Fruit fly (Drosophila melanogaster): ENCODE data around the gene CG44098.
A peak's percentile ranks its signal among the peaks of the same experiment; 100 is the strongest.

Gene CG44098

DNA sequence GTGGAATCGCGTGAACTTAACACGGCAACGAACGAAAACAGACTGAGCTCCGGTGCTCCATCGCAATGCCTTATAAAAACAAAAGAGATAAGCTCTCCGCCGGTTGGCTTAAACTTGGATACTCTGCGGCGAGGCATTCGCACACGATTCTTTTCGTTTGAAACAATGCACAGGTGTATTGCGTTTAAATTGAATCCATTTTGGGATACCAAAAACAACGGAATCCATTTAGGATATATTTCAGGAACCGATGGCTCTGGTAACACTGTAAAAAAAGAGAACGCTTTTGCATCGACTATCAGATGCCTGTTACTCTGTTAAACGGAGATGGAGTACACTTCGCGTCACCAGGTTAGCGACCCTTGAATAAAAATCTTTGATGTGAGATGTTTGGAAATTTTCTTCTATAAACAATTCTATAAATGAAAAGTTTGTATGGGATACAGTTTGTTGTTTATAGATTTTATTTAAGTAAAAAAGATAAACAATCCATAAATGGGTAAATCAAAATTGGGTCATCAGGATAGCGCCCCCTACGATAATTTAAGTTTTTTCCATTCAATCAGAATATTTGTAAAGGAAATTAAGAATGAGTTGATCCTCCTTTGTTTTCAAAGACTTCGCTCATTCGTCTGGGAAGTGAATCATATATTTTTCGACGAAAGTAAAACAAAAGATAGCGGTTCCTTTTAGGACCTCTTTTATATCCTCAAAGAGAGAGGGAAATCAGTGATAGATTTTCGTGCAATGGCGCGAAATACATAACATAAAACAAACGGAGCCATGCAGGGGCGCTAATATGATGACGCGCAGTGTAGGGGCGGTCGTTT is 41.0 kb downstream of the CG44098 start, which contains the start of gene Nep2 (continued):
- peak; percentile 47 for TF ChIP-seq Med (GFP tag)
- TF ChIP-seq CG6813 (GFP tag; optimal IDR thresholded peaks at IDR 0.05) = no peak
- no peak for TF ChIP-seq HmgZ (tag; optimal IDR thresholded peaks at IDR 0.05)
- TF ChIP-seq Awh (GFP tag; IDR thresholded peaks at IDR 0.05) = no peak
- no peak for TF ChIP-seq NC2β (GFP tag; optimal IDR thresholded peaks at IDR 0.05)
- TF ChIP-seq fd3F (GFP tag; optimal IDR thresholded peaks at IDR 0.05) = no peak
- TF ChIP-seq B-H1 (GFP tag; IDR thresholded peaks at IDR 0.05) = no peak
- TF ChIP-seq Rfx (GFP tag; IDR thresholded peaks at IDR 0.05) = no peak
- no peak for TF ChIP-seq fru (optimal IDR thresholded peaks at IDR 0.05)
- TF ChIP-seq Fer3 (tag; optimal IDR thresholded peaks at IDR 0.05) = no peak
- no peak for TF ChIP-seq insv (GFP tag; optimal IDR thresholded peaks at IDR 0.05)
- peak; percentile 1 for TF ChIP-seq dmrt11E (tag; optimal IDR thresholded peaks at IDR 0.05)
- TF ChIP-seq CG6683 (GFP tag; optimal IDR thresholded peaks at IDR 0.05) = no peak
- peak; percentile 32; the same call in 1 of the 2 replicates for TF ChIP-seq CG9932 (GFP tag; IDR thresholded peaks at IDR 0.05)
- TF ChIP-seq CG14710 (tag; optimal IDR thresholded peaks at IDR 0.05) = peak; percentile 25
- TF ChIP-seq danr (GFP tag; IDR thresholded peaks at IDR 0.05) = no peak
- no peak for TF ChIP-seq CG3726 (GFP tag; IDR thresholded peaks at IDR 0.05)
- no peak for TF ChIP-seq CG30431 (GFP tag; optimal IDR thresholded peaks at IDR 0.05)
- peak; percentile 47 for TF ChIP-seq CG10979 (tag; optimal IDR thresholded peaks at IDR 0.05)
- TF ChIP-seq H2.0 (GFP tag; IDR thresholded peaks at IDR 0.05) = no peak
- TF ChIP-seq ATbp (GFP tag; optimal IDR thresholded peaks at IDR 0.05) = peak; percentile 19
- TF ChIP-seq CG2889 (GFP tag; IDR thresholded peaks at IDR 0.05) = no peak
- no peak for TF ChIP-seq zf30C (GFP tag; optimal IDR thresholded peaks at IDR 0.05)
- TF ChIP-seq Nf-YA (GFP tag; IDR thresholded peaks at IDR 0.05) = no peak
- no peak for TF ChIP-seq CTCF (GFP tag; optimal IDR thresholded peaks at IDR 0.05)
- peak in 1 of 2 experiments; percentile 15 for TF ChIP-seq dpn (GFP tag; optimal IDR thresholded peaks at IDR 0.05)
- TF ChIP-seq twi (tag; optimal IDR thresholded peaks at IDR 0.05) = no peak
- TF ChIP-seq C15 (GFP tag; IDR thresholded peaks at IDR 0.05) = no peak
- peak; percentile 9 for TF ChIP-seq CG10267 (tag; optimal IDR thresholded peaks at IDR 0.05)
- TF ChIP-seq Nf-YC (tag; optimal IDR thresholded peaks at IDR 0.05) = no peak
- no peak for TF ChIP-seq Hr51 (GFP tag; optimal IDR thresholded peaks at IDR 0.05)
- no peak; the same call in 1 of the 2 replicates for TF ChIP-seq amos (GFP tag; IDR thresholded peaks at IDR 0.05; ENCODE audit: partially characterized antibody)
- TF ChIP-seq CG12299 (tag; optimal IDR thresholded peaks at IDR 0.05) = no peak
- TF ChIP-seq en (GFP tag; optimal IDR thresholded peaks at IDR 0.05) = no peak
- peak; percentile 36 for TF ChIP-seq CG12391 (tag; optimal IDR thresholded peaks at IDR 0.05)
- TF ChIP-seq pum (GFP tag; optimal IDR thresholded peaks at IDR 0.05) = no peak
- no peak for TF ChIP-seq da (GFP tag; optimal IDR thresholded peaks at IDR 0.05)
- no peak for TF ChIP-seq Hr78 (GFP tag; optimal IDR thresholded peaks at IDR 0.05)
- TF ChIP-seq CG3281 (GFP tag; optimal IDR thresholded peaks at IDR 0.05) = peak; percentile 29
- TF ChIP-seq CG10565 (GFP tag; optimal IDR thresholded peaks at IDR 0.05) = no peak
- peak; percentile 76 for TF ChIP-seq CG14860 (GFP tag; IDR thresholded peaks at IDR 0.05; ENCODE audit: partially characterized antibody)
- peak; percentile 57 for TF ChIP-seq CG11504 (tag; optimal IDR thresholded peaks at IDR 0.05)
- no peak for TF ChIP-seq CG8290 (GFP tag; optimal IDR thresholded peaks at IDR 0.05)
- no peak for TF ChIP-seq CG8290 (tag; optimal IDR thresholded peaks at IDR 0.05)
- TF ChIP-seq CG13775 (GFP tag; optimal IDR thresholded peaks at IDR 0.05) = peak; percentile 37
- TF ChIP-seq sc (optimal IDR thresholded peaks at IDR 0.05) = no peak
- TF ChIP-seq sc (GFP tag; optimal IDR thresholded peaks at IDR 0.05) = no peak
- no peak for TF ChIP-seq Oaz (GFP tag; IDR thresholded peaks at IDR 0.05)
- TF ChIP-seq bigmax (GFP tag; optimal IDR thresholded peaks at IDR 0.05) = no peak
- 0 out of 3 replicates have a peak, but pooled peaks have one; percentile 5 for TF ChIP-seq CG11695 (GFP tag; IDR thresholded peaks at IDR 0.05)
